Worm (Caenorhabditis elegans): ENCODE results near the gene srh-62.

- TF ChIP-seq ama-1 (optimal IDR thresholded peaks at IDR 0.05) (no peak), aly-1 (tag; optimal IDR thresholded peaks at IDR 0.05) (no peak), scrt-1 (GFP tag; IDR thresholded peaks at IDR 0.05) (no peak), F13C5.2 (tag; optimal IDR thresholded peaks at IDR 0.05) (no peak), sea-1 (GFP tag; conservative IDR thresholded peaks at IDR 0.05) (no peak), ets-7 (tag; optimal IDR thresholded peaks at IDR 0.05) (no peak), flt-1 (GFP tag; IDR thresholded peaks at IDR 0.05) (no peak), hnd-1 (tag; optimal IDR thresholded peaks at IDR 0.05) (no peak), pes-1 (GFP tag; IDR thresholded peaks at IDR 0.05) (no peak)
Observed at ce11 chrV:392199-392678, 10.7 kb downstream of the srh-62 start, which contains the start of gene nhr-254.
